Worm (Caenorhabditis elegans) whole organism, late embryonic: ENCODE results near the gene M03E7.2.

ENCODE experiments used
- T23F11.4 ChIP-seq: fragments of 200-800 bp; sonication (Bioruptor generic); optimal IDR thresholded peaks from 2 replicates; lab custom pipeline; 2018; ENCODE audit warnings: mild to moderate bottlenecking, missing genetic modification characterization, missing compliant biosample characterization
- ceh-24 ChIP-seq: sonication (generic microtip); optimal IDR thresholded peaks from 2 replicates; lab custom pipeline; 2016; ENCODE audit warnings: mild to moderate bottlenecking, missing genetic modification characterization, missing compliant biosample characterization
- fkh-10 ChIP-seq: fragments of 150-350 bp; optimal IDR thresholded peaks from 2 replicates; lab custom pipeline; 2014; ENCODE audit warnings: missing biosample characterization, missing genetic modification reagents, missing genetic modification characterization
- lin-11 ChIP-seq: fragments of 200-800 bp; sonication (Bioruptor generic); optimal IDR thresholded peaks from 2 replicates; lab custom pipeline; 2018; ENCODE audit warnings: mild to moderate bottlenecking, missing genetic modification characterization, missing compliant biosample characterization
- unc-86 ChIP-seq: sonication (generic microtip); optimal IDR thresholded peaks from 2 replicates; lab custom pipeline; 2016; ENCODE audit warnings: missing genetic modification characterization, missing compliant biosample characterization

DNA sequence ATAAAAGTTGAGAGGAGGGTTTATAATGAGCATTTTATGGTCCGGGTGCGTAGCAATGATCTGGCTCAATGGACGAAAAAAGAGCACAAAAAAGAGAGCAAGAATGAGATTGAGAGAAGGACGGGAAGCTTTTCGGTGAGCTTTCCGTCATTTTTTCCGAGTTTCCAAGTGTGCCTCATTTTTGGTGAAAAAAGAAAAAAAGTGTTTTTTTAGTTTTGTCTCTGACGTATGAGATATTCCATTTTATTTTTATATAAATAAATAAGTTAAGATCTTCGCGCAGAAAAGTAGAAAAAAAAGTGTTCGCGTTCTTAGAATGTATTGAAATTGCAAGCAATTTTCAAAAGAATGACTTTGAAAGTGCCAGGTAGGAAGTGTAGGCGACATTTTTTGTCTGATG lies 2.6 kb downstream of the M03E7.2 start, which contains the start of gene memb-2:
- TF ChIP-seq fkh-10 (GFP tag; lab: Kevin White, UChicago) (no peak), ceh-24 (tag; lab: Kevin White, UChicago) (no peak), T23F11.4 (GFP tag; lab: Kevin White, UChicago) (no peak), unc-86 (tag; lab: Kevin White, UChicago) (no peak), lin-11 (tag; lab: Kevin White, UChicago) (no peak)
